Worm (Caenorhabditis elegans) whole organism, L4 larva: ENCODE results near the gene C46G7.2.
"Not testable (repeated sequence)": the region's sequence is repeated elsewhere in the genome, so short reads cannot be mapped to it uniquely, and the experiment has no call there.

ENCODE experiments used
- F49E8.2 ChIP-seq: sonication (generic microtip); optimal IDR thresholded peaks from 2 replicates; lab custom pipeline; 2016; ENCODE audit warnings: missing compliant biosample characterization, mild to moderate bottlenecking, missing genetic modification characterization, borderline replicate concordance
- T20F7.1 ChIP-seq: fragments of 200-800 bp; sonication (Bioruptor generic); optimal IDR thresholded peaks from 2 replicates; lab custom pipeline; 2018; ENCODE audit warnings: mild to moderate bottlenecking, missing genetic modification characterization, missing compliant biosample characterization
- Y48G9A.11 ChIP-seq: fragments of 200-800 bp; sonication (Bioruptor generic); IDR thresholded peaks from 2 replicates; pipeline ENCODE4 v1.3.6; 2022; ENCODE audit warnings: missing genetic modification reagents, missing genetic modification characterization, missing compliant biosample characterization
- Y5F2A.4 ChIP-seq: fragments of 200-800 bp; sonication (Bioruptor generic); optimal IDR thresholded peaks from 2 replicates; lab custom pipeline; 2018; ENCODE audit warnings: mild to moderate bottlenecking, missing genetic modification characterization, missing compliant biosample characterization
- ZK546.5 ChIP-seq, 2 experiments: sonication (generic microtip); optimal IDR thresholded peaks; 2 replicates each; lab custom pipeline; 2017; ENCODE audit warnings: missing biosample characterization in 2 of 2, missing genetic modification characterization in 2 of 2
- aha-1 ChIP-seq: fragments of 150-350 bp; peaks from one replicate; lab custom pipeline; 2014; ENCODE audit warnings: missing biosample characterization, missing genetic modification characterization
- arid-1 ChIP-seq: fragments of 200-800 bp; sonication (Bioruptor generic); conservative IDR thresholded peaks from 2 replicates; pipeline ENCODE4 v1.3.6; 2022; ENCODE audit warnings: missing genetic modification reagents, missing genetic modification characterization, missing compliant biosample characterization
- attf-4 ChIP-seq: sonication (generic microtip); optimal IDR thresholded peaks from 3 replicates; lab custom pipeline; 2017; ENCODE audit warnings: missing biosample characterization, missing genetic modification characterization
- ceh-32 ChIP-seq: sonication (generic microtip); optimal IDR thresholded peaks from 2 replicates; lab custom pipeline; 2016; ENCODE audit warnings: mild to moderate bottlenecking, missing genetic modification characterization, missing compliant biosample characterization; ENCODE audit not compliant: poor library complexity
- ceh-62 ChIP-seq: sonication (generic microtip); optimal IDR thresholded peaks from 2 replicates; lab custom pipeline; 2017; ENCODE audit warnings: missing biosample characterization, missing genetic modification characterization
- ces-1 ChIP-seq: fragments of 150-350 bp; sonication (generic microtip); optimal IDR thresholded peaks from 4 replicates; lab custom pipeline; 2014; ENCODE audit warnings: missing biosample characterization, missing genetic modification reagents, missing genetic modification characterization
- cey-2 ChIP-seq: sonication (generic microtip); optimal IDR thresholded peaks from 3 replicates; lab custom pipeline; 2017; ENCODE audit warnings: missing genetic modification characterization, mild to moderate bottlenecking, missing compliant biosample characterization, antibody characterized with exemption, borderline replicate concordance; ENCODE audit not compliant: insufficient read depth
- daf-12 ChIP-seq: fragments of 150-350 bp; optimal IDR thresholded peaks from 2 replicates; lab custom pipeline; 2014; ENCODE audit warnings: missing biosample characterization, missing genetic modification reagents, missing genetic modification characterization
- daf-16 ChIP-seq, 3 experiments: sonication (generic microtip); optimal IDR thresholded peaks; 2 replicates each; lab custom pipeline; 2016 to 2017; ENCODE audit warnings: missing genetic modification characterization in 3 of 3, missing genetic modification reagents in 3 of 3, mild to moderate bottlenecking in 2 of 3, missing compliant biosample characterization in 2 of 3, missing biosample characterization in 1 of 3, moderate library complexity in 1 of 3
- dmd-6 ChIP-seq: fragments of 200-800 bp; sonication (Bioruptor generic); IDR thresholded peaks from 2 replicates; pipeline ENCODE4 v1.3.6; 2022; ENCODE audit warnings: missing genetic modification reagents, missing genetic modification characterization, missing compliant biosample characterization
- dve-1 ChIP-seq: sonication (generic microtip); optimal IDR thresholded peaks from 2 replicates; lab custom pipeline; 2017; ENCODE audit warnings: antibody characterized with exemption, mild to moderate bottlenecking, missing genetic modification characterization, missing compliant biosample characterization; ENCODE audit not compliant: insufficient read depth
- egl-27 ChIP-seq: sonication (generic microtip); optimal IDR thresholded peaks from 3 replicates; lab custom pipeline; 2017; ENCODE audit warnings: missing biosample characterization, missing genetic modification reagents, missing genetic modification characterization
- fos-1 ChIP-seq: fragments of 150-350 bp; optimal IDR thresholded peaks from 2 replicates; lab custom pipeline; 2014; ENCODE audit warnings: missing biosample characterization, missing genetic modification characterization
- lir-3 ChIP-seq: sonication (generic microtip); optimal IDR thresholded peaks from 2 replicates; lab custom pipeline; 2016; ENCODE audit warnings: mild to moderate bottlenecking, missing genetic modification characterization, missing compliant biosample characterization
- nhr-102 ChIP-seq: sonication (generic microtip); optimal IDR thresholded peaks from 2 replicates; lab custom pipeline; 2016; ENCODE audit warnings: mild to moderate bottlenecking, missing genetic modification characterization, moderate library complexity, missing compliant biosample characterization
- nhr-111 ChIP-seq: fragments of 200-800 bp; sonication (Bioruptor generic); optimal IDR thresholded peaks from 2 replicates; lab custom pipeline; 2018; ENCODE audit warnings: mild to moderate bottlenecking, missing genetic modification characterization, missing compliant biosample characterization
- nhr-28 ChIP-seq: fragments of 150-350 bp; optimal IDR thresholded peaks from 2 replicates; lab custom pipeline; 2014; ENCODE audit warnings: missing biosample characterization, missing genetic modification characterization
- nhr-48 ChIP-seq: sonication (generic microtip); optimal IDR thresholded peaks from 2 replicates; lab custom pipeline; 2016; ENCODE audit warnings: mild to moderate bottlenecking, missing genetic modification characterization, missing compliant biosample characterization
- nhr-77 ChIP-seq: fragments of 150-350 bp; optimal IDR thresholded peaks from 2 replicates; lab custom pipeline; 2014; ENCODE audit warnings: missing biosample characterization, missing genetic modification characterization
- php-3 ChIP-seq: fragments of 200-800 bp; sonication (Bioruptor generic); IDR thresholded peaks from 2 replicates; pipeline ENCODE4 v1.3.6; 2022; ENCODE audit warnings: missing genetic modification reagents, missing genetic modification characterization, missing compliant biosample characterization
- pqm-1 ChIP-seq: sonication (generic microtip); optimal IDR thresholded peaks from 2 replicates; lab custom pipeline; 2017; ENCODE audit warnings: missing biosample characterization, missing genetic modification characterization
- set-16 ChIP-seq: fragments of 200-800 bp; sonication (Bioruptor generic); IDR thresholded peaks from 2 replicates; pipeline ENCODE4 v1.3.6; 2022; ENCODE audit warnings: missing genetic modification reagents, missing genetic modification characterization, missing compliant biosample characterization
- tra-1 ChIP-seq: fragments of 200-800 bp; sonication (Bioruptor generic); IDR thresholded peaks from 2 replicates; pipeline ENCODE4 v1.3.6; 2022; ENCODE audit warnings: missing genetic modification reagents, missing genetic modification characterization, missing compliant biosample characterization
- unc-62 ChIP-seq, 3 experiments: fragments of 150-350 bp in 1 of 3; sonication (generic microtip); optimal IDR thresholded peaks in 2 of 3; peaks in 1 of 3; 1 replicate in 1 of 3; 2 replicates in 2 of 3; lab custom pipeline; 2014 to 2017; ENCODE audit warnings: missing biosample characterization in 3 of 3, missing genetic modification characterization in 3 of 3, missing genetic modification reagents in 3 of 3, missing genotype in 1 of 3
- vab-7 ChIP-seq: fragments of 200-800 bp; sonication (Bioruptor generic); IDR thresholded peaks from 2 replicates; pipeline ENCODE4 v1.3.6; 2022; ENCODE audit warnings: missing genetic modification reagents, missing genetic modification characterization, missing compliant biosample characterization
- zfp-2 ChIP-seq: sonication (generic microtip); optimal IDR thresholded peaks from 2 replicates; lab custom pipeline; 2016; ENCODE audit warnings: mild to moderate bottlenecking, missing genetic modification characterization, missing compliant biosample characterization

Gene C46G7.2

DNA sequence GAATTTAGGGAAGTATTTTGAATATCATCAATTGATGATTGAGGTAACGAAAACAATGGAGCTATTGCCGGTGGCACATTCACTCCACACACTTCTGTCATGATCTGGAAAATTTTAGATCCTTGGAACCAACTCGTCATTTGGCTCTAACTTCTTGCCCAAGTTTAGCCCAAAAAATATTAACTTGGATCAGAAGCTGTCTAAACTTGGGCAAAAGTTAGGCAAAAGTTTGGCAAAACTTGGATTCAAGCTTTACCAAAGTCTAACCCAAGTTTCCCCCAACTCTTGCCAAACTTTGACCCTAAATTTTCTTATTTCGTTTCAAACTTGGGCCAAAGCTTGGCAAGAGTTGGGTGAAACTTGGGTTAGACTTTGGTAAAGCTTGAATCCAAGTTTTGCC is 18.5 kb downstream of the C46G7.2 start, which contains the start of gene pqn-22:
pqn-22 (minus strand) TSS at position 101 of the 400 bp plus-strand sequence.
- TF ChIP-seq lir-3, dve-1, nhr-48 (tag; lab: Kevin White, UChicago): not testable (repeated sequence)

DNA sequence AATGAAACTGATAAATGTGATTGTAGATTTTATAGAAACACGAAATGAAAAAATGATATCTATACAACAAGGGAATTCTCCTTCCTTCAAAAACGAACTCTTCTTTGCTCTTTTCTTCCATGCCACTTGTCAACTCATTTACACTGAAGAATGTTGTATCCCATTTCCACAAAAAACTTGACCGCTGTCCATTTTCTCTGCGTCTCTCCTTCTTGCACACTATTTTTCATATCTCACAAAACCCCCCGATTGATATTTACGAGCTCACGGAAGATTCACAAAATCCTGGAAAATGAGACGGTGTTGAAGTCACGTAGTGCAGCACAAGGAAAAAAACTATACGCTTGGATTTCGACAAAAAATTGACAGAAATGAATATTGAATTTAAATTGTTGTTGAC is 20.1 kb downstream of the C46G7.2 start:
- TF ChIP-seq unc-62 (GFP tag; optimal IDR thresholded peaks at IDR 0.05 in 1 of 2; lab: Kevin White, UChicago) (peak in 1 of 2 experiments; percentile 66), unc-62 (tag; optimal IDR thresholded peaks at IDR 0.05; lab: Kevin White, UChicago) (no peak), daf-12 (tag; lab: Kevin White, UChicago) (no peak)
- TF ChIP-seq, all 104 proteins: peak for 1

DNA sequence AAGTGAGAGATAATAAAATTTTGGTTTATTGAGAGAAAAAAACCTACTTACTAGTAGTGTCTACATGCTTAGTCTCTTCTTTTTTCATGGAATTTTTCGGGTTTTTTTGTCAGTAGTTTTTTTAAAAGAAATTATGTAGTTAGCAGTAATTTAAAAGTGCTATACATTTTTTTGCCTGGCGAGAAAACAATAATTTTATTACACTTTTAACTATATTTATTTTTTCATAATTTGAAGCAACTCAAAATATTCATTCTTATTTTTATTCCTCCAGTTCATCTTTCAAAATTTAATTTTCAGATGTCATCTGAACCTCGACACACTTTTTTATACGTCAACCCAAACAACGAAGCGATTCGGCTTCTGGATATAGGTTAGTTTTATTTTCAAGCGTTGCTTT is 25.7 kb downstream of the C46G7.2 start, which contains the start of gene kcc-2:
kcc-2 (plus strand) TSS at position 301 of the 400 bp plus-strand sequence.
- TF ChIP-seq dmd-6 (GFP tag; lab: Robert Waterston, UW) (no peak), ceh-62 (no peak), pqm-1 (tag; lab: Kevin White, UChicago) (no peak), Y5F2A.4 (GFP tag; lab: Kevin White, UChicago) (no peak), F49E8.2 (no peak), nhr-111 (GFP tag; lab: Kevin White, UChicago) (no peak), tra-1 (GFP tag; lab: Robert Waterston, UW) (no peak), ces-1 (GFP tag; lab: Kevin White, UChicago) (no peak), egl-27 (tag; lab: Kevin White, UChicago) (no peak)

DNA sequence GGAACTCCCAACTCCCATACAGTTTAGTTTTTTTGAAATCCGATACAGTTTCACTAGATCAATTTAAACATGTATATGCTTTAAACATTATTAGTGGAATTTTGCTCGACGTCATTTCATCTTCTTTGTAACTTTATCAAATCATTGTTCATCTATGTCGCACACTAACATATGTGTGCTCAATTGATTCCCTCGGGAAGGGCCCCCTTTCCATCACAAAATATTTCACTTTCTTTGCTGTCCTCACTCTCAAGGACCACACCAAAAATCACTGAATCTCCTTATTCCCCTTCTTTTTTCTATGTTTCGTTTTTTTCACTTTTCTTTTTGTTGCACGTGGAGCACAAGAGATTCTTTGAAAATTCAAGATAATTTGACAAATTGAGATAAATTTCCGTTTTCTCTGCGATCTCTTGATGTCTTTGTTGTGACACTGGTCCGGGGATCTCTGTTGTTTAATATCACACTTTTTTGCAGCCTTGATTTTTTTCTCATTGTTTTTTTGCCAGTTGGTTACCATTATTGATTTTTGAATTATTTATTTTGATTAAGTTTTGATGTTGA is 32.3 kb downstream of the C46G7.2 start:
- TF ChIP-seq unc-62 (GFP tag; optimal IDR thresholded peaks at IDR 0.05 in 1 of 2; lab: Kevin White, UChicago) (peak in 1 of 2 experiments; percentile 69), unc-62 (tag; optimal IDR thresholded peaks at IDR 0.05; lab: Kevin White, UChicago) (no peak), aha-1 (tag; lab: Kevin White, UChicago) (peak; percentile 5), php-3 (GFP tag; lab: Robert Waterston, UW) (no peak), arid-1 (GFP tag; lab: Robert Waterston, UW) (no peak), T20F7.1 (GFP tag; lab: Kevin White, UChicago) (no peak)

ce11 chrIV:6048462-6048861 is 33.5 kb downstream of the C46G7.2 start:
- TF ChIP-seq cey-2 = no peak
- TF ChIP-seq ZK546.5 (tag; optimal IDR thresholded peaks at IDR 0.05; lab: Kevin White, UChicago) = no peak
- TF ChIP-seq fos-1 = no peak
- TF ChIP-seq set-16 (GFP tag; lab: Robert Waterston, UW) = no peak
- TF ChIP-seq nhr-77 = peak; percentile 26
- TF ChIP-seq nhr-102 (tag; lab: Kevin White, UChicago) = no peak
- peak; percentile 92 for TF ChIP-seq pqm-1 (tag; lab: Kevin White, UChicago)
- TF ChIP-seq dve-1 (tag; lab: Kevin White, UChicago) = peak; percentile 58
- TF ChIP-seq Y48G9A.11 = no peak
- TF ChIP-seq zfp-2 (tag; lab: Kevin White, UChicago) = no peak
- TF ChIP-seq nhr-28 = peak; percentile 71
- no peak for TF ChIP-seq ceh-32 (tag; lab: Kevin White, UChicago)
- no peak for TF ChIP-seq attf-4 (tag; lab: Kevin White, UChicago)
- no peak; the same call in 1 of the 2 replicates for TF ChIP-seq dmd-6 (GFP tag; lab: Robert Waterston, UW)
- no peak for TF ChIP-seq daf-16 (GFP tag; optimal IDR thresholded peaks at IDR 0.05; lab: Kevin White, UChicago)
- peak; percentile 82 for TF ChIP-seq daf-16 (tag; optimal IDR thresholded peaks at IDR 0.05; lab: Kevin White, UChicago)
- TF ChIP-seq vab-7 = no peak
